Worm (Caenorhabditis elegans): ENCODE data around the gene F56F11.4.

F56F11.4 gene

ce11 chrIII:2875946-2876345, 19.9 kb downstream of the F56F11.4 start (continued):
- TF ChIP-seq elt-3 (tag; optimal IDR thresholded peaks at IDR 0.05) (peak; percentile 34 to 96 (median 92)), elt-2 (tag; optimal IDR thresholded peaks at IDR 0.05) (peak; percentile 84), unc-86 (tag; optimal IDR thresholded peaks at IDR 0.05) (no peak), zag-1 (tag; optimal IDR thresholded peaks at IDR 0.05) (no peak), pag-3 (tag; optimal IDR thresholded peaks at IDR 0.05; ENCODE audit: borderline replicate concordance, insufficient read depth) (no peak), nhr-85 (tag) (peak; percentile 99), ces-1 (GFP tag; optimal IDR thresholded peaks at IDR 0.05) (no peak), snpc-4 (tag; optimal IDR thresholded peaks at IDR 0.05) (no peak), pqm-1 (tag; optimal IDR thresholded peaks at IDR 0.05) (no peak), ceh-90 (tag; optimal IDR thresholded peaks at IDR 0.05) (no peak), lin-15B (tag; optimal IDR thresholded peaks at IDR 0.05) (no peak), hpl-2 (GFP tag; optimal IDR thresholded peaks at IDR 0.05) (peak; percentile 62), tlp-1 (tag; optimal IDR thresholded peaks at IDR 0.05) (no peak), ceh-8 (GFP tag; optimal IDR thresholded peaks at IDR 0.05) (no peak), hlh-4 (tag; optimal IDR thresholded peaks at IDR 0.05) (no peak), ets-5 (GFP tag; IDR thresholded peaks at IDR 0.05) (no peak), C16A3.4 (tag; optimal IDR thresholded peaks at IDR 0.05) (peak; percentile 43), F16B12.6 (tag; optimal IDR thresholded peaks at IDR 0.05) (no peak), C04F5.9 (tag; optimal IDR thresholded peaks at IDR 0.05) (no peak), ceh-88 (GFP tag; IDR thresholded peaks at IDR 0.05) (no peak), pax-3 (tag; optimal IDR thresholded peaks at IDR 0.05) (no peak), sptf-1 (tag; optimal IDR thresholded peaks at IDR 0.05) (no peak), fos-1 (tag; optimal IDR thresholded peaks at IDR 0.05) (peak; percentile 45), aha-1 (tag; optimal IDR thresholded peaks at IDR 0.05) (no peak), vab-15 (tag; optimal IDR thresholded peaks at IDR 0.05) (no peak), lin-13 (GFP tag; optimal IDR thresholded peaks at IDR 0.05) (peak; percentile 75), nhr-20 (tag; optimal IDR thresholded peaks at IDR 0.05) (peak; percentile 90), zip-4 (GFP tag; optimal IDR thresholded peaks at IDR 0.05) (no peak), nhr-19 (GFP tag; conservative IDR thresholded peaks at IDR 0.05) (peak; percentile 66), C34B4.2 (tag; optimal IDR thresholded peaks at IDR 0.05) (no peak), nhr-71 (tag; optimal IDR thresholded peaks at IDR 0.05) (peak; percentile 90), mep-1 (tag; optimal IDR thresholded peaks at IDR 0.05) (peak; percentile 80)

DNA sequence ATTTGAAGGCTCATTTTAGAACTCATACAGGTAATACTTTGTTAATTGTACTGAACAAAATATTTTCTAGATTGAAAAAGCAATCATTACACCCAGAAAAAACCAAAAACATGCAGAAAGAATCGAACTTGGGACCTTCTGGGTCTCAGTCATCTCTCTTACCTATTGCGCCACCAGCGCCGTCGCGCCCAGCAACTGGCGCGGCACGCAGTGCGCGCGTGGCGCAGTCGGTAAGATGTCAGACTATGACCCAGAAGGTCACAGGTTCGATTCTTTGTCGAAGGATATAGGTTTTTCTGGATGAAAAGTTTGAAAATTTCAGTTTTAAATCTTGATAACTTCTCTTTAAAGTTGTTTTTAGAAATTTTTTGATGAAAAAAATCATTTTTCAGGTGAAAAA, 23.7 kb downstream of the F56F11.4 start:
- no peak for TF ChIP-seq ztf-11 (tag; optimal IDR thresholded peaks at IDR 0.05)
- TF ChIP-seq ceh-8 (GFP tag; optimal IDR thresholded peaks at IDR 0.05) = no peak
- no peak for TF ChIP-seq tbx-2 (tag; optimal IDR thresholded peaks at IDR 0.05)
- TF ChIP-seq blmp-1 (tag; optimal IDR thresholded peaks at IDR 0.05) = no peak
- no peak for TF ChIP-seq lsy-2 (tag; optimal IDR thresholded peaks at IDR 0.05)
- no peak for TF ChIP-seq xbp-1 (tag; optimal IDR thresholded peaks at IDR 0.05)
- TF ChIP-seq ceh-63 (GFP tag; optimal IDR thresholded peaks at IDR 0.05) = no peak
- no peak for TF ChIP-seq elt-2 (tag; optimal IDR thresholded peaks at IDR 0.05)

- peak; percentile 32 for TF ChIP-seq snu-23 (GFP tag; optimal IDR thresholded peaks at IDR 0.05)
- TF ChIP-seq nhr-20 (tag; optimal IDR thresholded peaks at IDR 0.05) = peak; percentile 26
- peak; percentile 66 for TF ChIP-seq dsc-1 (tag; optimal IDR thresholded peaks at IDR 0.05)
- TF ChIP-seq rnt-1 (tag; optimal IDR thresholded peaks at IDR 0.05) = peak; percentile 13
- TF ChIP-seq irx-1 (tag; optimal IDR thresholded peaks at IDR 0.05) = peak; percentile 24
- TF ChIP-seq hlh-17 (GFP tag; optimal IDR thresholded peaks at IDR 0.05; ENCODE audit: borderline replicate concordance) = no peak
- peak; percentile 7 for TF ChIP-seq nhr-85 (tag)
- no peak for TF ChIP-seq egl-27 (tag; optimal IDR thresholded peaks at IDR 0.05)
- TF ChIP-seq xbp-1 (tag; optimal IDR thresholded peaks at IDR 0.05) = peak; percentile 7
- peak; percentile 11 to 31 for TF ChIP-seq efl-1 (optimal IDR thresholded peaks at IDR 0.05)
- peak in 1 of 2 experiments; percentile 33 for TF ChIP-seq efl-1 (GFP tag; optimal IDR thresholded peaks at IDR 0.05 in 1 of 2)
- peak; percentile 61 for TF ChIP-seq nhr-71 (tag; optimal IDR thresholded peaks at IDR 0.05)
- no peak for TF ChIP-seq F16B12.6 (tag; optimal IDR thresholded peaks at IDR 0.05)
- TF ChIP-seq nhr-47 (tag; optimal IDR thresholded peaks at IDR 0.05) = peak; percentile 38
- TF ChIP-seq lin-14 (GFP tag; optimal IDR thresholded peaks at IDR 0.05) = peak; percentile 28
- TF ChIP-seq lsy-2 (tag; optimal IDR thresholded peaks at IDR 0.05) = peak in 1 of 2 experiments; percentile 37
- TF ChIP-seq swsn-7 (tag; optimal IDR thresholded peaks at IDR 0.05) = peak; percentile 25
- no peak for TF ChIP-seq lir-3 (tag; optimal IDR thresholded peaks at IDR 0.05; ENCODE audit: poor library complexity)
Measured at ce11 chrIII:2881117-2881516, 25.1 kb downstream of the F56F11.4 start.
